Worm (Caenorhabditis elegans): Measurements from ENCODE around the gene sri-73.

The sri-73 gene

ce11 chrV:565984-566383 lies at the start of gene sri-73:
Gene sri-73, minus strand, starts transcription at chrV:566084.
- TF ChIP-seq him-1 (tag; optimal IDR thresholded peaks at IDR 0.05) = no peak
- TF ChIP-seq dao-5 (tag; optimal IDR thresholded peaks at IDR 0.05) = no peak
- no peak for TF ChIP-seq W03F9.2 (tag; optimal IDR thresholded peaks at IDR 0.05)

- TF ChIP-seq dao-5 (tag; optimal IDR thresholded peaks at IDR 0.05) (no peak), W03F9.2 (tag; optimal IDR thresholded peaks at IDR 0.05) (no peak), him-1 (tag; optimal IDR thresholded peaks at IDR 0.05) (no peak)
Observed at ce11 chrV:615275-615674, 49.4 kb upstream of the sri-73 start, which contains the start of gene F48G7.13. Gene F48G7.13, plus strand, starts transcription at chrV:615575.

ce11 chrV:610217-610616 lies 44.3 kb upstream of the sri-73 start, which contains the start of gene nhr-90:
Gene nhr-90, plus strand, starts transcription at chrV:610512.
- TF ChIP-seq W03F9.2 (tag; optimal IDR thresholded peaks at IDR 0.05) = no peak
- TF ChIP-seq him-1 (tag; optimal IDR thresholded peaks at IDR 0.05) = no peak
- no peak for TF ChIP-seq dao-5 (tag; optimal IDR thresholded peaks at IDR 0.05)

- TF ChIP-seq him-1 (tag; optimal IDR thresholded peaks at IDR 0.05) (no peak), W03F9.2 (tag; optimal IDR thresholded peaks at IDR 0.05) (no peak), dao-5 (tag; optimal IDR thresholded peaks at IDR 0.05) (no peak)
Observed at ce11 chrV:609671-610070, 43.8 kb upstream of the sri-73 start, which contains the start of gene srlf-36. Gene srlf-36, minus strand, starts transcription at chrV:609771.

ce11 chrV:608844-609243 lies 43.0 kb upstream of the sri-73 start, which contains the start of gene srw-109:
Gene srw-109, minus strand, starts transcription at chrV:608944.
- no peak for TF ChIP-seq dao-5 (tag; optimal IDR thresholded peaks at IDR 0.05)
- no peak for TF ChIP-seq W03F9.2 (tag; optimal IDR thresholded peaks at IDR 0.05)
- no peak for TF ChIP-seq him-1 (tag; optimal IDR thresholded peaks at IDR 0.05)

ce11 chrV:604105-604504 lies 38.2 kb upstream of the sri-73 start, which contains the start of gene srlf-37:
Gene srlf-37, minus strand, starts transcription at chrV:604205.
- TF ChIP-seq W03F9.2 (tag; optimal IDR thresholded peaks at IDR 0.05) = no peak
- TF ChIP-seq him-1 (tag; optimal IDR thresholded peaks at IDR 0.05) = no peak
- no peak for TF ChIP-seq dao-5 (tag; optimal IDR thresholded peaks at IDR 0.05)

ce11 chrV:600231-600630 lies 34.3 kb upstream of the sri-73 start, which contains the start of gene nhr-251:
Gene nhr-251, plus strand, starts transcription at chrV:600531.
- no peak for TF ChIP-seq W03F9.2 (tag; optimal IDR thresholded peaks at IDR 0.05)
- no peak for TF ChIP-seq him-1 (tag; optimal IDR thresholded peaks at IDR 0.05)
- no peak for TF ChIP-seq dao-5 (tag; optimal IDR thresholded peaks at IDR 0.05)

- TF ChIP-seq him-1 (tag; optimal IDR thresholded peaks at IDR 0.05) (no peak), dao-5 (tag; optimal IDR thresholded peaks at IDR 0.05) (no peak), W03F9.2 (tag; optimal IDR thresholded peaks at IDR 0.05) (no peak)
Observed at ce11 chrV:599783-600182, 33.9 kb upstream of the sri-73 start.

- no peak for TF ChIP-seq W03F9.2 (tag; optimal IDR thresholded peaks at IDR 0.05)
- TF ChIP-seq him-1 (tag; optimal IDR thresholded peaks at IDR 0.05) = no peak
- no peak for TF ChIP-seq dao-5 (tag; optimal IDR thresholded peaks at IDR 0.05)
Observed at ce11 chrV:598626-599025, 32.7 kb upstream of the sri-73 start.

ce11 chrV:597823-598222 lies 31.9 kb upstream of the sri-73 start:
- no peak for TF ChIP-seq W03F9.2 (tag; optimal IDR thresholded peaks at IDR 0.05)
- no peak for TF ChIP-seq him-1 (tag; optimal IDR thresholded peaks at IDR 0.05)
- no peak for TF ChIP-seq dao-5 (tag; optimal IDR thresholded peaks at IDR 0.05)

- no peak for TF ChIP-seq him-1 (tag; optimal IDR thresholded peaks at IDR 0.05)
- TF ChIP-seq dao-5 (tag; optimal IDR thresholded peaks at IDR 0.05) = no peak
- no peak for TF ChIP-seq W03F9.2 (tag; optimal IDR thresholded peaks at IDR 0.05)
Observed at ce11 chrV:596923-597322, 31.0 kb upstream of the sri-73 start.

ce11 chrV:592959-593358 lies 27.1 kb upstream of the sri-73 start, which contains the start of gene ZK488.5:
Gene ZK488.5, plus strand, starts transcription at chrV:593259.
- TF ChIP-seq dao-5 (tag; optimal IDR thresholded peaks at IDR 0.05) (no peak), him-1 (tag; optimal IDR thresholded peaks at IDR 0.05) (no peak), W03F9.2 (tag; optimal IDR thresholded peaks at IDR 0.05) (no peak)

- TF ChIP-seq W03F9.2 (tag; optimal IDR thresholded peaks at IDR 0.05) (no peak), him-1 (tag; optimal IDR thresholded peaks at IDR 0.05) (no peak), dao-5 (tag; optimal IDR thresholded peaks at IDR 0.05) (no peak)
Observed at ce11 chrV:590182-590581, 24.3 kb upstream of the sri-73 start, which contains the start of gene ZK488.6. Gene ZK488.6, plus strand, starts transcription at chrV:590482.

ce11 chrV:587818-588217 lies 21.9 kb upstream of the sri-73 start, which contains the start of gene K06H6.1:
Gene K06H6.1, plus strand, starts transcription at chrV:588118.
- TF ChIP-seq dao-5 (tag; optimal IDR thresholded peaks at IDR 0.05) = no peak

- no peak for TF ChIP-seq him-1 (tag; optimal IDR thresholded peaks at IDR 0.05)
- TF ChIP-seq dao-5 (tag; optimal IDR thresholded peaks at IDR 0.05) = no peak
- TF ChIP-seq W03F9.2 (tag; optimal IDR thresholded peaks at IDR 0.05) = no peak
Observed at ce11 chrV:585472-585871, 19.6 kb upstream of the sri-73 start, which contains the start of gene K06H6.2. Gene K06H6.2, plus strand, starts transcription at chrV:585772.
